Worm (Caenorhabditis elegans) whole organism, L4 larva: ENCODE results near the gene W06G6.9.

Experiments
- D1046.2 ChIP-seq: fragments of 200-800 bp; sonication (Bioruptor generic); IDR thresholded peaks from 2 replicates; pipeline ENCODE4 v1.3.6; 2022; ENCODE audit warnings: missing genetic modification characterization, missing compliant biosample characterization
- F26F4.8 ChIP-seq: fragments of 200-800 bp; sonication (Bioruptor generic); conservative IDR thresholded peaks from 2 replicates; pipeline ENCODE4 v1.3.6; 2022; ENCODE audit warnings: missing genetic modification characterization, missing compliant biosample characterization
- F49E8.2 ChIP-seq: sonication (generic microtip); optimal IDR thresholded peaks from 2 replicates; lab custom pipeline; 2016; ENCODE audit warnings: missing compliant biosample characterization, mild to moderate bottlenecking, missing genetic modification characterization, borderline replicate concordance
- Y48G9A.11 ChIP-seq: fragments of 200-800 bp; sonication (Bioruptor generic); IDR thresholded peaks from 2 replicates; pipeline ENCODE4 v1.3.6; 2022; ENCODE audit warnings: missing genetic modification reagents, missing genetic modification characterization, missing compliant biosample characterization
- Y75B8A.6 ChIP-seq: fragments of 200-800 bp; sonication (Bioruptor generic); IDR thresholded peaks from 2 replicates; pipeline ENCODE4 v1.3.6; 2022; ENCODE audit warnings: missing genetic modification reagents, missing genetic modification characterization, missing compliant biosample characterization
- aha-1 ChIP-seq: fragments of 150-350 bp; peaks from one replicate; lab custom pipeline; 2014; ENCODE audit warnings: missing biosample characterization, missing genetic modification characterization
- aly-2 ChIP-seq: sonication (generic microtip); optimal IDR thresholded peaks from 2 replicates; lab custom pipeline; 2018; ENCODE audit warnings: missing biosample characterization, missing genetic modification characterization
- attf-4 ChIP-seq: sonication (generic microtip); optimal IDR thresholded peaks from 3 replicates; lab custom pipeline; 2017; ENCODE audit warnings: missing biosample characterization, missing genetic modification characterization
- ceh-32 ChIP-seq: sonication (generic microtip); optimal IDR thresholded peaks from 2 replicates; lab custom pipeline; 2016; ENCODE audit warnings: mild to moderate bottlenecking, missing genetic modification characterization, missing compliant biosample characterization; ENCODE audit not compliant: poor library complexity
- ceh-44 ChIP-seq: fragments of 200-800 bp; sonication (Bioruptor generic); IDR thresholded peaks from 2 replicates; pipeline ENCODE4 v1.3.6; 2022; ENCODE audit warnings: missing genetic modification reagents, missing genetic modification characterization, missing compliant biosample characterization
- ceh-62 ChIP-seq: sonication (generic microtip); optimal IDR thresholded peaks from 2 replicates; lab custom pipeline; 2017; ENCODE audit warnings: missing biosample characterization, missing genetic modification characterization
- ceh-82 ChIP-seq: sonication (generic microtip); optimal IDR thresholded peaks from 2 replicates; lab custom pipeline; 2017; ENCODE audit warnings: missing biosample characterization, missing genetic modification characterization
- cey-2 ChIP-seq: sonication (generic microtip); optimal IDR thresholded peaks from 3 replicates; lab custom pipeline; 2017; ENCODE audit warnings: missing genetic modification characterization, mild to moderate bottlenecking, missing compliant biosample characterization, antibody characterized with exemption, borderline replicate concordance; ENCODE audit not compliant: insufficient read depth
- daf-16 ChIP-seq, 3 experiments: sonication (generic microtip); optimal IDR thresholded peaks; 2 replicates each; lab custom pipeline; 2016 to 2017; ENCODE audit warnings: missing genetic modification characterization in 3 of 3, missing genetic modification reagents in 3 of 3, mild to moderate bottlenecking in 2 of 3, missing compliant biosample characterization in 2 of 3, missing biosample characterization in 1 of 3, moderate library complexity in 1 of 3
- daf-19 ChIP-seq: fragments of 200-800 bp; sonication (Bioruptor generic); conservative IDR thresholded peaks from 2 replicates; pipeline ENCODE4 v1.3.6; 2022; ENCODE audit warnings: missing genetic modification characterization, missing compliant biosample characterization
- egl-43 ChIP-seq: fragments of 200-800 bp; sonication (Bioruptor generic); IDR thresholded peaks from 2 replicates; pipeline ENCODE4 v1.3.6; 2022; ENCODE audit warnings: missing genetic modification reagents, missing genetic modification characterization, missing compliant biosample characterization
- fkh-10 ChIP-seq: fragments of 150-350 bp; optimal IDR thresholded peaks from 2 replicates; lab custom pipeline; 2014; ENCODE audit warnings: missing biosample characterization, missing genetic modification reagents, missing genetic modification characterization
- gei-8 ChIP-seq: fragments of 200-800 bp; sonication (Bioruptor generic); optimal IDR thresholded peaks from 2 replicates; lab custom pipeline; 2018; ENCODE audit warnings: mild to moderate bottlenecking, missing genetic modification characterization, missing compliant biosample characterization
- hmg-1.1 ChIP-seq: fragments of 200-800 bp; sonication (Bioruptor generic); IDR thresholded peaks from 2 replicates; pipeline ENCODE4 v1.3.6; 2022; ENCODE audit warnings: missing genetic modification reagents, missing genetic modification characterization, missing compliant biosample characterization
- jun-1 ChIP-seq: fragments of 150-350 bp; optimal IDR thresholded peaks from 2 replicates; lab custom pipeline; 2014; ENCODE audit warnings: missing biosample characterization, missing genetic modification reagents, missing genetic modification characterization
- lin-15B ChIP-seq: fragments of 150-350 bp; sonication (generic microtip); optimal IDR thresholded peaks from 3 replicates; lab custom pipeline; 2014; ENCODE audit warnings: missing biosample characterization, missing genetic modification characterization
- lin-29 ChIP-seq: fragments of 200-800 bp; sonication (Bioruptor generic); IDR thresholded peaks from 2 replicates; pipeline ENCODE4 v1.3.6; 2022; ENCODE audit warnings: missing genetic modification reagents, missing genetic modification characterization, missing compliant biosample characterization
- lin-38 ChIP-seq: fragments of 200-800 bp; sonication (Bioruptor generic); IDR thresholded peaks from 2 replicates; pipeline ENCODE4 v1.3.6; 2022; ENCODE audit warnings: missing genetic modification reagents, missing genetic modification characterization, missing compliant biosample characterization
- lir-3 ChIP-seq: sonication (generic microtip); optimal IDR thresholded peaks from 2 replicates; lab custom pipeline; 2016; ENCODE audit warnings: mild to moderate bottlenecking, missing genetic modification characterization, missing compliant biosample characterization
- madf-9 ChIP-seq: fragments of 200-800 bp; sonication (Bioruptor generic); conservative IDR thresholded peaks from 2 replicates; pipeline ENCODE4 v1.3.6; 2022; ENCODE audit warnings: missing genetic modification reagents, missing genetic modification characterization, missing compliant biosample characterization
- mdt-29 ChIP-seq: fragments of 200-800 bp; sonication (Bioruptor generic); IDR thresholded peaks from 2 replicates; pipeline ENCODE4 v1.3.6; 2022; ENCODE audit warnings: missing genetic modification reagents, missing genetic modification characterization, missing compliant biosample characterization
- mxl-2 ChIP-seq: fragments of 200-800 bp; sonication (Bioruptor generic); conservative IDR thresholded peaks from 2 replicates; pipeline ENCODE4 v1.3.6; 2022; ENCODE audit warnings: missing genetic modification reagents, missing genetic modification characterization, missing compliant biosample characterization
- nhr-25 ChIP-seq: sonication (generic microtip); optimal IDR thresholded peaks from 2 replicates; lab custom pipeline; 2017; ENCODE audit warnings: missing genetic modification characterization, mild to moderate bottlenecking, missing compliant biosample characterization, antibody characterized with exemption, moderate library complexity, borderline replicate concordance; ENCODE audit not compliant: insufficient read depth
- nhr-28 ChIP-seq: fragments of 150-350 bp; optimal IDR thresholded peaks from 2 replicates; lab custom pipeline; 2014; ENCODE audit warnings: missing biosample characterization, missing genetic modification characterization
- nhr-48 ChIP-seq: sonication (generic microtip); optimal IDR thresholded peaks from 2 replicates; lab custom pipeline; 2016; ENCODE audit warnings: mild to moderate bottlenecking, missing genetic modification characterization, missing compliant biosample characterization
- nhr-6 ChIP-seq: fragments of 150-350 bp; optimal IDR thresholded peaks from 2 replicates; lab custom pipeline; 2014; ENCODE audit warnings: missing biosample characterization, missing genetic modification characterization
- nhr-76 ChIP-seq: fragments of 150-350 bp; optimal IDR thresholded peaks from 2 replicates; lab custom pipeline; 2014; ENCODE audit warnings: missing biosample characterization, missing genetic modification characterization
- saeg-2 ChIP-seq: fragments of 200-800 bp; sonication (Bioruptor generic); IDR thresholded peaks from 2 replicates; pipeline ENCODE4 v1.3.6; 2022; ENCODE audit warnings: missing genetic modification reagents, missing genetic modification characterization, missing compliant biosample characterization
- tag-97 ChIP-seq: fragments of 200-800 bp; sonication (Bioruptor generic); IDR thresholded peaks from 2 replicates; pipeline ENCODE4 v1.3.6; 2022; ENCODE audit warnings: missing genetic modification characterization, missing compliant biosample characterization
- tra-1 ChIP-seq: fragments of 200-800 bp; sonication (Bioruptor generic); IDR thresholded peaks from 2 replicates; pipeline ENCODE4 v1.3.6; 2022; ENCODE audit warnings: missing genetic modification reagents, missing genetic modification characterization, missing compliant biosample characterization
- unc-39 ChIP-seq: sonication (generic microtip); optimal IDR thresholded peaks from 2 replicates; lab custom pipeline; 2017; ENCODE audit warnings: missing biosample characterization, missing genetic modification characterization

The W06G6.9 gene

DNA sequence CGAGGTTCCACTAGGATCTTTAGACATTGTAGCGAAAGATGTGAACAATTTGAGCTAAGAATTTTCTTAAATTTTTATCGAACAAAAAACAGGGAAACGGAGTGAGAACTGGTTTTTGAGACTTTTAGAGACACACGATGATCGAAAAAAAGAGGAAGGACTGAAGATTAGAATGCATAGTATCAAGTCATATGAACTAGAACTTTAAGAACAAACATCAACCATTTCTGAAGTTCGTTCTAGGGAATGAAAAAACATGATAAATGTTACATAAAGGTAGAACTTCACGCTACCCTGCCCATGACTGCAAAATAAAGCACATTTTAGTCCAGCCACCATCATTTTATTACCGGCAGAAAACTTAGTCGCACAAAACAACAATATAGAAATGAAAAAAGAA, at the start of gene W06G6.9:
W06G6.9 (minus strand) TSS at position 101 of the 400 bp plus-strand sequence.
- TF ChIP-seq hmg-1.1 (no peak), nhr-28 (no peak), F49E8.2 (tag; lab: Kevin White, UChicago) (no peak), tag-97 (GFP tag; lab: Robert Waterston, UW) (no peak), jun-1 (tag; lab: Kevin White, UChicago) (no peak), daf-19 (GFP tag; lab: Robert Waterston, UW) (no peak), nhr-25 (tag; lab: Kevin White, UChicago) (no peak), egl-43 (GFP tag; lab: Robert Waterston, UW) (no peak), unc-39 (tag; lab: Kevin White, UChicago) (no peak), nhr-76 (no peak), ceh-44 (GFP tag; lab: Robert Waterston, UW) (no peak)

DNA sequence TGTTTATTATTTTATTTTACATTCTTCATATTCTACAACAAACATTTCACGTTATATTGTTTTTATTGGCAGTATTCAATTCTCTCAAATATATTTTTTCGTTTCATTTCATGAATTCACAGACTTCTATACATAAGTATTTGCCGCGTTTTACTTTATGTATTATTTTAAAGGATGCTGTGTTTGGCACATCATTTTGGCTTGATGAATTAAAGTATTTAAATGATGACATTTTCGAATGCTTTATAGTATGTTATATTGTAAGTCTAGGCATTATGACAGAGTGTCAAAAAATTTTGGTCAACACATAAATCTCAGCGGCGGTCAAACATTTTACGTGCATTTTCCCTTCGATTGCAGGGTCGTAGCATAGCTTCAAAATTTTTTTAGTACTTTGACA, 49.2 kb upstream of the W06G6.9 start:
- peak; percentile 71 for TF ChIP-seq aha-1 (tag; lab: Kevin White, UChicago)
- no peak for TF ChIP-seq ceh-44 (GFP tag; lab: Robert Waterston, UW)

DNA sequence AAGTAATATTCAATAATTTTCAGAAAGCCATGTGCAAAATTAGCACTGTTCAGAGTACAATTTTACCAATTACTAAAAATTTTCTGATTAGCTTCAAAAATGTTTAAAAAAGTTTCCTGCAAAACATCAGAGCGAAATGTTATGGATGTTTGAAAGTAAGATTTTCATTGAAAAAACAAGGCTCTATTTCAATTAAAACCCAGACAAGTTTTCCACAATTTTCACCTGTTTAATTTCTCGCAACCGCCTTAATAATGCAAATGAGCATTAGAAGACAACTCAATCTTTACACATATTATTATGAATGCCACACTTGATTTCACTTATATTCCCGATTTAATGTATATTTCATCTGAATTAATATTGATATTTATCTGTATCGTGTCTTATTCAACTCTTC, 48.3 kb upstream of the W06G6.9 start, which contains the start of gene srz-101:
srz-101 (plus strand) TSS at position 301 of the 400 bp plus-strand sequence.
- no peak for TF ChIP-seq ceh-32 (tag; lab: Kevin White, UChicago)
- no peak for TF ChIP-seq Y48G9A.11 (GFP tag; lab: Robert Waterston, UW)
- no peak for TF ChIP-seq D1046.2 (GFP tag; lab: Robert Waterston, UW)
- no peak for TF ChIP-seq lin-38
- TF ChIP-seq nhr-6 (tag; lab: Kevin White, UChicago), result no peak
- no peak for TF ChIP-seq lin-15B (tag; lab: Kevin White, UChicago)
- no peak for TF ChIP-seq cey-2 (tag; lab: Kevin White, UChicago)
- no peak for TF ChIP-seq saeg-2 (GFP tag; lab: Robert Waterston, UW)
- TF ChIP-seq ceh-62 (tag; lab: Kevin White, UChicago), result no peak
- no peak for TF ChIP-seq mxl-2 (GFP tag; lab: Robert Waterston, UW)
- TF ChIP-seq madf-9, result no peak
- TF ChIP-seq fkh-10 (GFP tag; lab: Kevin White, UChicago), result no peak
- no peak for TF ChIP-seq tra-1
- no peak for TF ChIP-seq F26F4.8

DNA sequence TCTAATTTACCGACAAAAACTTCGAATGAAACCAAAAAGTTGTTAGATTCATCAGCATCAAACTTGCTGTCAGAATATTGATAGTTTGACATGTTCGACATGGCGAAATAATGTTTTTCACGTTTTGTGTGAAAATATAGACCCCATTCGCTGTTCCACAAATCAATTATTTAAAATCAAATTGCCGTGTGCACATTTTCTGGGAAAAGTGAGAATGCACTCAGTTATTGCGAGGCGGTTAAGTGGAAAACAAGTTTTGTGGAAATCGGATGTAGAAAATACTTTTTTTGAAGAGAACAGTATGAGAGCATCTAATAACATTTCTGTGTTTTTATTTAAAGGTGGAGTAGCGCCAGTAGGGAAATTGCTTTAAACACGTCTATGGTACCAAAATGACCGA, 47.5 kb upstream of the W06G6.9 start, which contains the start of gene srw-42:
srw-42 (minus strand) TSS at position 101 of the 400 bp plus-strand sequence.
- TF ChIP-seq gei-8, result no peak
- no peak for TF ChIP-seq daf-16 (GFP tag; optimal IDR thresholded peaks at IDR 0.05; lab: Kevin White, UChicago)
- no peak for TF ChIP-seq daf-16 (tag; optimal IDR thresholded peaks at IDR 0.05; lab: Kevin White, UChicago)
- no peak for TF ChIP-seq aly-2 (tag; lab: Kevin White, UChicago)
- no peak for TF ChIP-seq nhr-48 (tag; lab: Kevin White, UChicago)
- no peak for TF ChIP-seq lin-29 (GFP tag; lab: Robert Waterston, UW)
- TF ChIP-seq lir-3 (tag; lab: Kevin White, UChicago), result no peak
- no peak for TF ChIP-seq ceh-82 (tag; lab: Kevin White, UChicago)
- TF ChIP-seq attf-4 (tag; lab: Kevin White, UChicago), result no peak
- no peak for TF ChIP-seq mdt-29 (GFP tag; lab: Robert Waterston, UW)
- TF ChIP-seq Y48G9A.11 (GFP tag; lab: Robert Waterston, UW), result no peak
- TF ChIP-seq F26F4.8, result no peak
- TF ChIP-seq Y75B8A.6 (GFP tag; lab: Robert Waterston, UW), result no peak
